Worm (Caenorhabditis elegans) whole organism, young adult: ENCODE data around the gene nlp-18.
A peak's percentile ranks its signal among the peaks of the same experiment; 100 is the strongest.

Experiments
- B0261.1 ChIP-seq: sonication (generic microtip); optimal IDR thresholded peaks from 2 replicates; lab custom pipeline; 2016; ENCODE audit warnings: mild to moderate bottlenecking, missing genetic modification characterization, moderate library complexity, missing compliant biosample characterization
- B0336.3 ChIP-seq: fragments of 200-800 bp; sonication (Bioruptor generic); IDR thresholded peaks from 2 replicates; pipeline ENCODE4 v1.3.6; 2022; ENCODE audit warnings: missing genetic modification characterization, missing compliant biosample characterization
- F22D6.2 ChIP-seq: sonication (generic microtip); optimal IDR thresholded peaks from 2 replicates; lab custom pipeline; 2016; ENCODE audit warnings: mild to moderate bottlenecking, missing genetic modification characterization, missing compliant biosample characterization
- F33H1.4 ChIP-seq: fragments of 200-800 bp; sonication (Bioruptor generic); IDR thresholded peaks from 2 replicates; pipeline ENCODE4 v1.3.6; 2022; ENCODE audit warnings: missing genetic modification reagents, missing genetic modification characterization, missing compliant biosample characterization
- F39B2.1 ChIP-seq: fragments of 200-800 bp; sonication (Bioruptor generic); IDR thresholded peaks from 2 replicates; pipeline ENCODE4 v1.3.6; 2022; ENCODE audit warnings: missing genetic modification reagents, missing genetic modification characterization, missing compliant biosample characterization
- F55B11.4 ChIP-seq: sonication (generic microtip); optimal IDR thresholded peaks from 2 replicates; lab custom pipeline; 2016; ENCODE audit warnings: missing compliant biosample characterization, missing genetic modification characterization, borderline replicate concordance; ENCODE audit not compliant: insufficient read depth
- F57A8.1 ChIP-seq: fragments of 200-800 bp; sonication (Bioruptor generic); optimal IDR thresholded peaks from 2 replicates; lab custom pipeline; 2018; ENCODE audit warnings: mild to moderate bottlenecking, missing genetic modification characterization, moderate library complexity, missing compliant biosample characterization
- Y79H2A.3 ChIP-seq: fragments of 200-800 bp; sonication (Bioruptor generic); conservative IDR thresholded peaks from 2 replicates; pipeline ENCODE4 v1.3.6; 2022; ENCODE audit warnings: missing genetic modification reagents, missing genetic modification characterization, missing compliant biosample characterization
- ZK185.1 ChIP-seq: sonication (generic microtip); optimal IDR thresholded peaks from 2 replicates; lab custom pipeline; 2016; ENCODE audit warnings: mild to moderate bottlenecking, missing genetic modification characterization, missing compliant biosample characterization; ENCODE audit not compliant: poor library complexity, severe bottlenecking
- attf-3 ChIP-seq: fragments of 200-800 bp; sonication (Bioruptor generic); conservative IDR thresholded peaks from 2 replicates; pipeline ENCODE4 v1.3.6; 2022; ENCODE audit warnings: missing genetic modification reagents, missing genetic modification characterization, missing compliant biosample characterization
- attf-5 ChIP-seq: fragments of 200-800 bp; sonication (Bioruptor generic); optimal IDR thresholded peaks from 2 replicates; lab custom pipeline; 2018; ENCODE audit warnings: mild to moderate bottlenecking, missing genetic modification characterization, missing compliant biosample characterization
- bed-1 ChIP-seq: fragments of 200-800 bp; sonication (Bioruptor generic); IDR thresholded peaks from 2 replicates; pipeline ENCODE4 v1.3.6; 2022; ENCODE audit warnings: missing genetic modification reagents, missing genetic modification characterization, missing compliant biosample characterization
- ccch-3 ChIP-seq: fragments of 200-800 bp; sonication (Bioruptor generic); optimal IDR thresholded peaks from 2 replicates; lab custom pipeline; 2018; ENCODE audit warnings: mild to moderate bottlenecking, missing genetic modification characterization, missing compliant biosample characterization
- cebp-1 ChIP-seq, 2 experiments: fragments of 200-800 bp in 1 of 2; sonication (Bioruptor generic) in 1 of 2; sonication (generic microtip) in 1 of 2; IDR thresholded peaks in 1 of 2; optimal IDR thresholded peaks in 1 of 2; 2 replicates each; pipeline versions ENCODE4 v1.3.6 to Lab custom; 2017 to 2022; ENCODE audit warnings: missing compliant biosample characterization in 2 of 2, missing genetic modification characterization in 2 of 2, mild to moderate bottlenecking in 1 of 2, missing genetic modification reagents in 1 of 2, moderate library complexity in 1 of 2
- ceh-100 ChIP-seq: fragments of 200-800 bp; sonication (Bioruptor generic); IDR thresholded peaks from 2 replicates; pipeline ENCODE4 v1.3.6; 2022; ENCODE audit warnings: missing genetic modification reagents, missing genetic modification characterization, missing compliant biosample characterization
- ceh-27 ChIP-seq: fragments of 200-800 bp; sonication (Bioruptor generic); optimal IDR thresholded peaks from 2 replicates; lab custom pipeline; 2018; ENCODE audit warnings: mild to moderate bottlenecking, missing genetic modification characterization, moderate library complexity, missing compliant biosample characterization
- ceh-40 ChIP-seq: fragments of 200-800 bp; sonication (Bioruptor generic); IDR thresholded peaks from 2 replicates; pipeline ENCODE4 v1.3.6; 2022; ENCODE audit warnings: missing genetic modification characterization, missing compliant biosample characterization
- dpff-1 ChIP-seq: sonication (generic microtip); optimal IDR thresholded peaks from 2 replicates; lab custom pipeline; 2017; ENCODE audit warnings: mild to moderate bottlenecking, missing genetic modification characterization, missing compliant biosample characterization
- egl-18 ChIP-seq: fragments of 200-800 bp; sonication (Bioruptor generic); IDR thresholded peaks from 2 replicates; pipeline ENCODE4 v1.3.6; 2022; ENCODE audit warnings: missing genetic modification reagents, missing genetic modification characterization, missing compliant biosample characterization
- egl-44 ChIP-seq: fragments of 200-800 bp; sonication (Bioruptor generic); IDR thresholded peaks from 2 replicates; pipeline ENCODE4 v1.3.6; 2022; ENCODE audit warnings: missing genetic modification reagents, missing genetic modification characterization, missing compliant biosample characterization
- egrh-3 ChIP-seq: fragments of 200-800 bp; sonication (Bioruptor generic); IDR thresholded peaks from 2 replicates; pipeline ENCODE4 v1.3.6; 2022; ENCODE audit warnings: missing genetic modification reagents, missing genetic modification characterization, missing compliant biosample characterization
- hlh-12 ChIP-seq: sonication (generic microtip); optimal IDR thresholded peaks from 2 replicates; lab custom pipeline; 2016; ENCODE audit warnings: missing genetic modification characterization, missing compliant biosample characterization
- hmg-20 ChIP-seq: fragments of 200-800 bp; sonication (Bioruptor generic); IDR thresholded peaks from 2 replicates; pipeline ENCODE4 v1.3.6; 2022; ENCODE audit warnings: missing genetic modification reagents, missing genetic modification characterization, missing compliant biosample characterization
- hrde-1 ChIP-seq: sonication (generic microtip); optimal IDR thresholded peaks from 2 replicates; lab custom pipeline; 2016; ENCODE audit warnings: missing genetic modification characterization, mild to moderate bottlenecking, missing compliant biosample characterization, moderate library complexity, missing genotype, missing genetic modification reagents, borderline replicate concordance
- lin-40 ChIP-seq: sonication (generic microtip); optimal IDR thresholded peaks from 2 replicates; lab custom pipeline; 2016; ENCODE audit warnings: missing genetic modification characterization, mild to moderate bottlenecking, missing compliant biosample characterization, missing genotype, missing genetic modification reagents
- madf-10 ChIP-seq: sonication (generic microtip); optimal IDR thresholded peaks from 2 replicates; lab custom pipeline; 2016; ENCODE audit warnings: mild to moderate bottlenecking, missing genetic modification characterization, missing compliant biosample characterization
- madf-3 ChIP-seq: fragments of 200-800 bp; sonication (Bioruptor generic); IDR thresholded peaks from 2 replicates; pipeline ENCODE4 v1.3.6; 2022; ENCODE audit warnings: missing genetic modification reagents, missing genetic modification characterization, missing compliant biosample characterization
- madf-6 ChIP-seq: fragments of 200-800 bp; sonication (Bioruptor generic); IDR thresholded peaks from 2 replicates; pipeline ENCODE4 v1.3.6; 2022; ENCODE audit warnings: missing genetic modification reagents, missing genetic modification characterization, missing compliant biosample characterization
- madf-8 ChIP-seq: fragments of 200-800 bp; sonication (Bioruptor generic); conservative IDR thresholded peaks from 2 replicates; pipeline ENCODE4 v1.3.6; 2022; ENCODE audit warnings: missing genetic modification reagents, missing genetic modification characterization, missing compliant biosample characterization
- mcd-1 ChIP-seq: fragments of 200-800 bp; sonication (Bioruptor generic); IDR thresholded peaks from 2 replicates; pipeline ENCODE4 v1.3.6; 2022; ENCODE audit warnings: missing genetic modification reagents, missing genetic modification characterization, missing compliant biosample characterization
- mes-4 ChIP-seq: sonication (generic microtip); optimal IDR thresholded peaks from 2 replicates; lab custom pipeline; 2016; ENCODE audit warnings: missing genotype, missing genetic modification characterization, missing compliant biosample characterization
- nfya-2 ChIP-seq: fragments of 200-800 bp; sonication (Bioruptor generic); IDR thresholded peaks from 2 replicates; pipeline ENCODE4 v1.3.6; 2022; ENCODE audit warnings: missing genetic modification reagents, missing genetic modification characterization, missing compliant biosample characterization
- nfyb-1 ChIP-seq: fragments of 200-800 bp; sonication (Bioruptor generic); IDR thresholded peaks from 2 replicates; pipeline ENCODE4 v1.3.6; 2022; ENCODE audit warnings: missing genetic modification reagents, missing genetic modification characterization, missing compliant biosample characterization
- pbrm-1 ChIP-seq: fragments of 200-800 bp; sonication (Bioruptor generic); IDR thresholded peaks from 2 replicates; pipeline ENCODE4 v1.3.6; 2022; ENCODE audit warnings: missing genetic modification reagents, missing genetic modification characterization, missing compliant biosample characterization
- repo-1 ChIP-seq: sonication (generic microtip); optimal IDR thresholded peaks from 2 replicates; lab custom pipeline; 2017; ENCODE audit warnings: mild to moderate bottlenecking, missing genetic modification characterization, missing compliant biosample characterization
- rpc-1 ChIP-seq, 2 experiments: fragments of 150-350 bp in 1 of 2; sonication (generic microtip) in 1 of 2; optimal IDR thresholded peaks; 2 replicates each; lab custom pipeline; 2014 to 2018; ENCODE audit warnings: missing biosample characterization in 1 of 2, missing genetic modification characterization in 1 of 2, missing genetic modification reagents in 1 of 2, missing genotype in 1 of 2
- unc-130 ChIP-seq: sonication (generic microtip); optimal IDR thresholded peaks from 2 replicates; lab custom pipeline; 2016; ENCODE audit warnings: missing genetic modification reagents, missing genetic modification characterization, missing compliant biosample characterization
- unc-62 ChIP-seq: fragments of 150-350 bp; optimal IDR thresholded peaks from 2 replicates; lab custom pipeline; 2014; ENCODE audit warnings: missing biosample characterization, missing genetic modification reagents, missing genetic modification characterization
- zfh-2 ChIP-seq: fragments of 200-800 bp; sonication (Bioruptor generic); conservative IDR thresholded peaks from 2 replicates; pipeline ENCODE4 v1.3.6; 2022; ENCODE audit warnings: missing genetic modification reagents, missing genetic modification characterization, missing compliant biosample characterization
- ztf-18 ChIP-seq: sonication (generic microtip); optimal IDR thresholded peaks from 2 replicates; lab custom pipeline; 2016; ENCODE audit warnings: missing genotype, mild to moderate bottlenecking, missing genetic modification characterization, missing compliant biosample characterization

The nlp-18 gene

ce11 chrII:11040140-11040539 lies 9.9 kb upstream of the nlp-18 start:
- TF ChIP-seq hlh-12 (tag; lab: Kevin White, UChicago) (no peak), egrh-3 (GFP tag; lab: Robert Waterston, UW) (peak; percentile 41; the same call in 1 of the 2 replicates), ZK185.1 (tag; lab: Kevin White, UChicago) (no peak), nfya-2 (GFP tag; lab: Robert Waterston, UW) (no peak), zfh-2 (GFP tag; lab: Robert Waterston, UW) (peak; percentile 81), F55B11.4 (tag; lab: Kevin White, UChicago) (no peak)

ce11 chrII:11035774-11036173 lies 5.6 kb upstream of the nlp-18 start, which contains the start of gene srlf-15:
srlf-15 (plus strand) TSS chrII:11036074.
- no peak for TF ChIP-seq egl-44 (GFP tag; lab: Robert Waterston, UW)
- no peak for TF ChIP-seq F33H1.4 (GFP tag; lab: Robert Waterston, UW)
- TF ChIP-seq B0336.3 (GFP tag; lab: Robert Waterston, UW) = no peak
- TF ChIP-seq repo-1 (tag; lab: Kevin White, UChicago) = no peak
- no peak for TF ChIP-seq madf-3 (GFP tag; lab: Robert Waterston, UW)
- no peak for TF ChIP-seq F22D6.2 (tag; lab: Kevin White, UChicago)
- TF ChIP-seq attf-3 (GFP tag; lab: Robert Waterston, UW) = no peak
- TF ChIP-seq Y79H2A.3 (GFP tag; lab: Robert Waterston, UW) = no peak
- no peak for TF ChIP-seq pbrm-1 (GFP tag; lab: Robert Waterston, UW)
- no peak for TF ChIP-seq unc-130 (GFP tag; lab: Kevin White, UChicago)
- no peak for TF ChIP-seq ceh-27 (GFP tag; lab: Kevin White, UChicago)
- no peak for TF ChIP-seq nfyb-1 (GFP tag; lab: Robert Waterston, UW)
- no peak for TF ChIP-seq ztf-18 (tag; lab: Kevin White, UChicago)
- no peak for TF ChIP-seq unc-62 (GFP tag; lab: Kevin White, UChicago)
- no peak for TF ChIP-seq dpff-1 (tag; lab: Kevin White, UChicago)

DNA sequence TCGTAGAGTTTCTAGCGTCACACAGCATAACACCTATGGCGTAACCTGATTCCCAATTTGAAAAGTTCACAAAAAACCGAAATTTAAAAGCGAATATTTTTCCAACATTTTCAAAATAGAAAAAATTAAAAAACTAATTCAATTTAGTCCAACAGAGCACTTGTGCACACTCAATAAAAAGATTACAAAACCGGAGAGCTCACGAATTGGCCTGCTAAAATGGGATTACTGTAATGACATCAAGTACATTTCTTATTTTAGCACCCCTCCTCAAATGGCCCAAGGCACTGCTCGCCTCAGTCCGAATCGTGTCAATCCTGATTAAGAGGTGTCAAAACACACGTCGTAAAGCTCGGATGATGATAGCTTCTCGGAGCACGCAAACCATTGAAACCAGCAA lies 2.6 kb upstream of the nlp-18 start:
- no peak for TF ChIP-seq ccch-3 (GFP tag; lab: Kevin White, UChicago)
- TF ChIP-seq egl-18 (GFP tag; lab: Robert Waterston, UW) = no peak
- no peak for TF ChIP-seq madf-6 (GFP tag; lab: Robert Waterston, UW)
- no peak for TF ChIP-seq lin-40 (tag; lab: Kevin White, UChicago)

DNA sequence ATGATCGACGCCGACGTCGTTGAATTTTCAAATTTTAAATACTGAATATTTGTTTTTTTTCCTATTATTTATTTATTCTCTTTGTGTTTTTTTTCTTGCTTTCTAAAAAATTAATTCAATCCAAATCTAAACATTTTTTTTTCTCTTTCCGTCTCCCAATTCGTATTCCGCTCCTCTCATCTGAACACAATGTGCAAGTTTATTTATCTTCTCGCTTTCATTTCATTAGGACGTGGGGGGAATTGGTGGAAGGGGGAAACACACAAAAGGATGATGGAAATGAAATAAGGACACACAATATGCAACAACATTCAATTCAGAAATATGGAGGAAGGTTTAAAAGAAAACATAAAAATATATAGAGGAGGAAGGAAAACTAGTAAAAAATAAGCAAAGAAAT lies 2.4 kb downstream of the nlp-18 start:
- TF ChIP-seq mes-4 (no peak), F39B2.1 (no peak), Y79H2A.3 (GFP tag; lab: Robert Waterston, UW) (no peak), rpc-1 (optimal IDR thresholded peaks at IDR 0.05; lab: Kevin White, UChicago) (no peak), rpc-1 (tag; optimal IDR thresholded peaks at IDR 0.05; lab: Kevin White, UChicago) (no peak), B0261.1 (tag; lab: Kevin White, UChicago) (no peak), hmg-20 (GFP tag; lab: Robert Waterston, UW) (no peak), F55B11.4 (tag; lab: Kevin White, UChicago) (no peak), madf-8 (GFP tag; lab: Robert Waterston, UW) (no peak), hrde-1 (tag; lab: Kevin White, UChicago) (no peak), mcd-1 (GFP tag; lab: Robert Waterston, UW) (no peak), attf-5 (no peak), F33H1.4 (GFP tag; lab: Robert Waterston, UW) (no peak), bed-1 (GFP tag; lab: Robert Waterston, UW) (no peak), egl-44 (GFP tag; lab: Robert Waterston, UW) (no peak), madf-10 (no peak), ceh-40 (GFP tag; lab: Robert Waterston, UW) (no peak), ceh-100 (no peak), F57A8.1 (GFP tag; lab: Kevin White, UChicago) (no peak), cebp-1 (GFP tag; IDR thresholded peaks at IDR 0.05; lab: Robert Waterston, UW) (no peak), cebp-1 (tag; optimal IDR thresholded peaks at IDR 0.05; lab: Kevin White, UChicago) (no peak)
- TF ChIP-seq, all 124 proteins: peak for 0
